Worm (Caenorhabditis elegans): ENCODE data around the gene R105.1.

ce11 chrIV:4612597-4612996 lies 20.9 kb upstream of the R105.1 start:
- TF ChIP-seq snpc-4 (tag; optimal IDR thresholded peaks at IDR 0.05) (no peak), sptf-1 (tag; optimal IDR thresholded peaks at IDR 0.05) (no peak), lin-32 (GFP tag; optimal IDR thresholded peaks at IDR 0.05) (no peak), sem-2 (GFP tag; optimal IDR thresholded peaks at IDR 0.05) (no peak), nhr-28 (tag; optimal IDR thresholded peaks at IDR 0.05) (no peak), lsy-2 (tag; optimal IDR thresholded peaks at IDR 0.05) (no peak), unc-62 (GFP tag; optimal IDR thresholded peaks at IDR 0.05) (no peak), nhr-76 (tag; optimal IDR thresholded peaks at IDR 0.05) (no peak), pha-4 (tag; optimal IDR thresholded peaks at IDR 0.05) (no peak), nhr-237 (tag; optimal IDR thresholded peaks at IDR 0.05) (no peak), bed-3 (GFP tag; optimal IDR thresholded peaks at IDR 0.05) (no peak)

Data from whole organism, mixed stage, embryonic.